Worm (Caenorhabditis elegans): ENCODE results near the gene egl-43.

egl-43 gene

DNA sequence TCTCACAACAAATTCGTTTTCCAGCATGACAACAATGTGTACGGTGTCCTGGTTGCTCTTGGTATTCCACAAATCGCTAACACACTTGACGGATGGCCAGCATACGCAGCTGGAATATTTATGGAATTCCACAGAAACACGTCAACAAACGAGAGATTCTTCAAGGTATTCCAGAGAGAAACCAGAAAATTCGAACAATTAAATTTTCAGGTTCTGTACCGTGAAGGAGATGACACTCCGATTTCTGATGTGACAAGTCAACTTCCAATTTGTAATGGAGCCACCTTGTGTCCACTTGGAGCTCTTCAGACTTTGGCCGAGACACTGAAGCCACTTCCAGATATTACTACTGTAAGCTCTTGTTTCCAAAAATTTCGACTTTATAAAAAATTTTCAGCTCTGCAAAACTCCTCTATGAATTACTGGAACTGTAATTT lies 21.0 kb upstream of the egl-43 start (continued):
- TF ChIP-seq ZK185.1 (tag; optimal IDR thresholded peaks at IDR 0.05; ENCODE audit: poor library complexity, severe bottlenecking) (peak; percentile 59), repo-1 (tag; optimal IDR thresholded peaks at IDR 0.05) (peak; percentile 90), sdz-38 (tag; optimal IDR thresholded peaks at IDR 0.05) (no peak), zim-3 (tag; optimal IDR thresholded peaks at IDR 0.05) (peak; percentile 8), ceh-40 (GFP tag; IDR thresholded peaks at IDR 0.05) (0 out of 2 replicates have a peak, but pooled peaks have one; percentile 22), F52B5.7 (tag; optimal IDR thresholded peaks at IDR 0.05) (peak; percentile 20), tlf-1 (GFP tag; optimal IDR thresholded peaks at IDR 0.05) (peak; percentile 64), F22D6.2 (tag; optimal IDR thresholded peaks at IDR 0.05) (no peak), ceh-100 (GFP tag; IDR thresholded peaks at IDR 0.05) (no peak), cebp-1 (GFP tag; IDR thresholded peaks at IDR 0.05) (no peak), cebp-1 (tag; optimal IDR thresholded peaks at IDR 0.05) (peak; percentile 41), madf-10 (tag; optimal IDR thresholded peaks at IDR 0.05) (peak; percentile 51), lin-26 (GFP tag; IDR thresholded peaks at IDR 0.05) (peak; percentile 54; the same call in 1 of the 2 replicates), ztf-26 (tag; optimal IDR thresholded peaks at IDR 0.05) (peak; percentile 14), hsf-1 (GFP tag; IDR thresholded peaks at IDR 0.05) (0 out of 2 replicates have a peak, but pooled peaks have one; percentile 20), tbp1 (GFP tag; optimal IDR thresholded peaks at IDR 0.05) (peak; percentile 41), chd-7 (tag; optimal IDR thresholded peaks at IDR 0.05) (peak; percentile 10), mel-28 (tag; optimal IDR thresholded peaks at IDR 0.05; ENCODE audit: borderline replicate concordance) (no peak), unc-62 (GFP tag; optimal IDR thresholded peaks at IDR 0.05) (no peak), dpff-1 (tag; optimal IDR thresholded peaks at IDR 0.05) (peak; percentile 72), die-1 (tag; optimal IDR thresholded peaks at IDR 0.05) (peak; percentile 40), ceh-27 (GFP tag; optimal IDR thresholded peaks at IDR 0.05) (no peak), F33H1.4 (GFP tag; IDR thresholded peaks at IDR 0.05) (no peak), nhr-80 (tag; optimal IDR thresholded peaks at IDR 0.05) (peak; percentile 18), Y56A3A.18 (GFP tag; IDR thresholded peaks at IDR 0.05) (peak; percentile 45; the same call in 1 of the 2 replicates), B0035.1 (tag; optimal IDR thresholded peaks at IDR 0.05) (peak; percentile 71), ama-1 (optimal IDR thresholded peaks at IDR 0.05) (peak; percentile 65), ama-1 (GFP tag; optimal IDR thresholded peaks at IDR 0.05) (no peak), aptf-2 (GFP tag; conservative IDR thresholded peaks at IDR 0.05) (no peak), Y67H2A.10 (GFP tag; conservative IDR thresholded peaks at IDR 0.05) (no peak), F23B12.7 (tag; optimal IDR thresholded peaks at IDR 0.05; ENCODE audit: insufficient read depth) (peak; percentile 2), attf-6 (GFP tag; IDR thresholded peaks at IDR 0.05) (no peak), Y79H2A.3 (GFP tag; conservative IDR thresholded peaks at IDR 0.05) (no peak), B0336.3 (GFP tag; IDR thresholded peaks at IDR 0.05) (0 out of 2 replicates have a peak, but pooled peaks have one; percentile 22), rcor-1 (GFP tag; IDR thresholded peaks at IDR 0.05) (no peak), lin-40 (tag; optimal IDR thresholded peaks at IDR 0.05) (peak; percentile 60), atf-7 (tag; optimal IDR thresholded peaks at IDR 0.05) (peak; percentile 11), ceh-79 (tag; optimal IDR thresholded peaks at IDR 0.05) (peak; percentile 48)

DNA sequence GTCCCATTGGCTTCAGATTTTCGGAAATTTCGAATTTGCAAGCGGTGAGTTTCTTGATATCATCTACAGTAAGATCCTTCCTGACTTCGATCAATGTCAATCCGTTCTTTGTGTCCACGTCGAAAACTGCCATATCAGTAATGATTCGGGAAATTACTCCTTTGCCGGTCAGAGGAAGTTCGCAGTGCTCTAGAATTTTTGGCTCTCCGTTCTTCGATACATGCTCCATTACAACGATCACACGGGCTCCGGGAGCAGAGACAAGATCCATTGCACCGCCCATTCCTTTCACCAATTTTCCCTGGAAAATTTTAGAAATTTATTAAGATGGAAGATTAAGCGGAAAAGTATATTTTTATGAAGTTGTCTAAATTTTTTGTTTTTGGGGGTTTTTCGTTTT lies 20.4 kb upstream of the egl-43 start:
- TF ChIP-seq cebp-2 (GFP tag; IDR thresholded peaks at IDR 0.05) (peak; percentile 72; the same call in 1 of the 2 replicates), Y56A3A.18 (GFP tag; IDR thresholded peaks at IDR 0.05) (peak; percentile 70; the same call in 1 of the 2 replicates), Y53G8AR.9 (GFP tag; conservative IDR thresholded peaks at IDR 0.05) (0 out of 2 replicates have a peak, but pooled peaks have one; percentile 10), ceh-79 (tag; optimal IDR thresholded peaks at IDR 0.05) (no peak), let-607 (tag; optimal IDR thresholded peaks at IDR 0.05) (peak in 1 of 2 experiments; percentile 16), aptf-3 (GFP tag; IDR thresholded peaks at IDR 0.05) (peak; percentile 69; the same call in 1 of the 2 replicates), madf-3 (GFP tag; IDR thresholded peaks at IDR 0.05) (peak; percentile 71; the same call in 1 of the 2 replicates), ama-1 (optimal IDR thresholded peaks at IDR 0.05) (no peak), ama-1 (GFP tag; optimal IDR thresholded peaks at IDR 0.05) (no peak), ztf-25 (GFP tag; IDR thresholded peaks at IDR 0.05) (no peak), ekl-4 (GFP tag; IDR thresholded peaks at IDR 0.05) (peak; percentile 56), chd-7 (tag; optimal IDR thresholded peaks at IDR 0.05) (peak; percentile 63), hmg-1.2 (GFP tag; IDR thresholded peaks at IDR 0.05) (peak; percentile 20; the same call in 1 of the 2 replicates), F52B5.7 (tag; optimal IDR thresholded peaks at IDR 0.05) (peak; percentile 42), mcd-1 (GFP tag; IDR thresholded peaks at IDR 0.05) (0 out of 2 replicates have a peak, but pooled peaks have one; percentile 28), zim-3 (tag; optimal IDR thresholded peaks at IDR 0.05) (peak; percentile 49), ceh-40 (GFP tag; IDR thresholded peaks at IDR 0.05) (no peak), hsf-1 (GFP tag; IDR thresholded peaks at IDR 0.05) (no peak), ceh-100 (GFP tag; IDR thresholded peaks at IDR 0.05) (no peak), hlh-26 (GFP tag; conservative IDR thresholded peaks at IDR 0.05) (no peak)
